Worm (Caenorhabditis elegans) whole organism, mixed stage, embryonic: ENCODE data around the gene ugt-34.

Source experiments
- bed-3 ChIP-seq: fragments of 200-800 bp; sonication (Bioruptor generic); optimal IDR thresholded peaks from 3 replicates; lab custom pipeline; 2018; ENCODE audit warnings: mild to moderate bottlenecking, missing genetic modification characterization, moderate library complexity, missing compliant biosample characterization
- blmp-1 ChIP-seq: fragments of 150-350 bp; optimal IDR thresholded peaks from 2 replicates; lab custom pipeline; 2014; ENCODE audit warnings: missing biosample characterization, missing genetic modification characterization
- ceh-39 ChIP-seq: fragments of 150-350 bp; optimal IDR thresholded peaks from 2 replicates; lab custom pipeline; 2014; ENCODE audit warnings: missing biosample characterization, missing genetic modification characterization
- ceh-83 ChIP-seq: fragments of 200-800 bp; sonication (Bioruptor generic); optimal IDR thresholded peaks from 2 replicates; lab custom pipeline; 2018; ENCODE audit warnings: mild to moderate bottlenecking, missing genetic modification characterization, missing compliant biosample characterization
- ces-1 ChIP-seq: fragments of 150-350 bp; optimal IDR thresholded peaks from 2 replicates; lab custom pipeline; 2014; ENCODE audit warnings: missing biosample characterization, missing genetic modification reagents, missing genetic modification characterization
- drap-1 ChIP-seq: fragments of 200-800 bp; sonication (Bioruptor generic); optimal IDR thresholded peaks from 3 replicates; lab custom pipeline; 2018; ENCODE audit warnings: mild to moderate bottlenecking, missing genetic modification characterization, missing compliant biosample characterization
- elt-1 ChIP-seq: sonication (generic microtip); optimal IDR thresholded peaks from 2 replicates; lab custom pipeline; 2017; ENCODE audit warnings: missing genetic modification characterization, mild to moderate bottlenecking, missing compliant biosample characterization, antibody characterized with exemption, moderate library complexity, borderline replicate concordance; ENCODE audit not compliant: insufficient read depth
- elt-3 ChIP-seq: fragments of 150-350 bp; optimal IDR thresholded peaks from 2 replicates; lab custom pipeline; 2014; ENCODE audit warnings: missing biosample characterization, missing genetic modification characterization
- flh-1 ChIP-seq: fragments of 200-800 bp; sonication (Bioruptor generic); optimal IDR thresholded peaks from 2 replicates; lab custom pipeline; 2018; ENCODE audit warnings: mild to moderate bottlenecking, missing genetic modification characterization, moderate library complexity, missing compliant biosample characterization
- ham-2 ChIP-seq: fragments of 200-800 bp; sonication (Bioruptor generic); optimal IDR thresholded peaks from 2 replicates; lab custom pipeline; 2018; ENCODE audit warnings: mild to moderate bottlenecking, missing genetic modification characterization, missing compliant biosample characterization
- hlh-1 ChIP-seq: fragments of 150-350 bp; optimal IDR thresholded peaks from 2 replicates; lab custom pipeline; 2014; ENCODE audit warnings: missing biosample characterization, missing genetic modification reagents, missing genetic modification characterization
- lin-13 ChIP-seq: fragments of 150-350 bp; optimal IDR thresholded peaks from 2 replicates; lab custom pipeline; 2014; ENCODE audit warnings: missing biosample characterization, missing genetic modification characterization
- lin-32 ChIP-seq: fragments of 200-800 bp; sonication (Bioruptor generic); optimal IDR thresholded peaks from 2 replicates; lab custom pipeline; 2018; ENCODE audit warnings: mild to moderate bottlenecking, missing genetic modification characterization, missing compliant biosample characterization
- lsy-2 ChIP-seq: fragments of 150-350 bp; optimal IDR thresholded peaks from 2 replicates; lab custom pipeline; 2014; ENCODE audit warnings: missing biosample characterization, missing genetic modification characterization
- mab-5 ChIP-seq: fragments of 150-350 bp; optimal IDR thresholded peaks from 2 replicates; lab custom pipeline; 2014; ENCODE audit warnings: missing biosample characterization, missing genetic modification characterization
- nhr-12 ChIP-seq: fragments of 150-350 bp; optimal IDR thresholded peaks from 2 replicates; lab custom pipeline; 2014; ENCODE audit warnings: missing biosample characterization, missing genetic modification characterization
- nhr-2 ChIP-seq: fragments of 150-350 bp; optimal IDR thresholded peaks from 2 replicates; lab custom pipeline; 2014; ENCODE audit warnings: missing biosample characterization, missing genetic modification characterization
- nhr-237 ChIP-seq: fragments of 150-350 bp; optimal IDR thresholded peaks from 2 replicates; lab custom pipeline; 2014; ENCODE audit warnings: missing biosample characterization, missing genetic modification characterization
- nhr-28 ChIP-seq: fragments of 150-350 bp; optimal IDR thresholded peaks from 2 replicates; lab custom pipeline; 2014; ENCODE audit warnings: missing biosample characterization, missing genetic modification characterization
- nhr-76 ChIP-seq: sonication (generic microtip); optimal IDR thresholded peaks from 2 replicates; lab custom pipeline; 2017; ENCODE audit warnings: missing biosample characterization, missing genetic modification characterization
- pha-4 ChIP-seq: fragments of 150-350 bp; optimal IDR thresholded peaks from 2 replicates; lab custom pipeline; 2018; ENCODE audit warnings: missing biosample characterization, missing genetic modification reagents, missing genetic modification characterization
- snpc-4 ChIP-seq: fragments of 150-350 bp; optimal IDR thresholded peaks from 2 replicates; lab custom pipeline; 2014; ENCODE audit warnings: missing biosample characterization, missing genetic modification characterization
- tbx-8 ChIP-seq: fragments of 200-800 bp; sonication (Bioruptor generic); optimal IDR thresholded peaks from 2 replicates; lab custom pipeline; 2018; ENCODE audit warnings: mild to moderate bottlenecking, missing genetic modification characterization, moderate library complexity, missing compliant biosample characterization
- unc-62 ChIP-seq: fragments of 150-350 bp; optimal IDR thresholded peaks from 2 replicates; lab custom pipeline; 2014; ENCODE audit warnings: missing biosample characterization, missing genetic modification reagents, missing genetic modification characterization
- zip-8 ChIP-seq: fragments of 150-350 bp; optimal IDR thresholded peaks from 2 replicates; lab custom pipeline; 2014; ENCODE audit warnings: missing biosample characterization, missing genetic modification characterization

ugt-34 gene

DNA sequence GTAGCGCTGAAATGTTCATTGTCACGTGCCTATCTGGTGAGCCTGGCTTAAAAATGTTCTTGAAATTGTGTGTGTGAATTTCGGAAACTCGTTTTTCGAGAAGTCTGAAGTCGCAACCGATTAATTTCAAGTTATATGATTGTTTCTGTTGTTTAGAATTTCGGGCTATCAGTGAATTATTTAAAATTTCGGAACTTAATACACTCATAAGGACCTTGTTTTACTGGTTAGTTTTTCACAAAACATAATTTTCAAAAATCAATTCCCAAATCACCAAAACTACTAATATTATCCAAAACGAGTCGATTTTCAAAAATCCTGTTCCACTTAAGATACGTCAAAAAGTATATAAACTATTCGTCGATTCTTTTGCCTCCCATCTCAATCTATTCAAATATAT lies 26.3 kb downstream of the ugt-34 start:
- no peak for TF ChIP-seq tbx-8 (GFP tag; lab: Kevin White, UChicago)
- no peak for TF ChIP-seq snpc-4 (tag; lab: Kevin White, UChicago)
- TF ChIP-seq ceh-83 (GFP tag; lab: Kevin White, UChicago): no peak
- no peak for TF ChIP-seq nhr-28
- no peak for TF ChIP-seq ceh-39
- no peak for TF ChIP-seq elt-3 (tag; lab: Kevin White, UChicago)
- TF ChIP-seq bed-3 (GFP tag; lab: Kevin White, UChicago): no peak
- TF ChIP-seq lin-13 (tag; lab: Kevin White, UChicago): no peak
- no peak for TF ChIP-seq elt-1
- TF ChIP-seq ces-1 (GFP tag; lab: Kevin White, UChicago): no peak
- no peak for TF ChIP-seq blmp-1 (tag; lab: Kevin White, UChicago)
- no peak for TF ChIP-seq flh-1 (GFP tag; lab: Kevin White, UChicago)
- TF ChIP-seq pha-4: no peak
- no peak for TF ChIP-seq nhr-2 (tag; lab: Kevin White, UChicago)
- TF ChIP-seq nhr-76 (tag; lab: Kevin White, UChicago): no peak
- no peak for TF ChIP-seq hlh-1 (tag; lab: Kevin White, UChicago)
- no peak for TF ChIP-seq lin-32 (GFP tag; lab: Kevin White, UChicago)
- TF ChIP-seq nhr-12 (tag; lab: Kevin White, UChicago): no peak
- no peak for TF ChIP-seq drap-1 (GFP tag; lab: Kevin White, UChicago)

DNA sequence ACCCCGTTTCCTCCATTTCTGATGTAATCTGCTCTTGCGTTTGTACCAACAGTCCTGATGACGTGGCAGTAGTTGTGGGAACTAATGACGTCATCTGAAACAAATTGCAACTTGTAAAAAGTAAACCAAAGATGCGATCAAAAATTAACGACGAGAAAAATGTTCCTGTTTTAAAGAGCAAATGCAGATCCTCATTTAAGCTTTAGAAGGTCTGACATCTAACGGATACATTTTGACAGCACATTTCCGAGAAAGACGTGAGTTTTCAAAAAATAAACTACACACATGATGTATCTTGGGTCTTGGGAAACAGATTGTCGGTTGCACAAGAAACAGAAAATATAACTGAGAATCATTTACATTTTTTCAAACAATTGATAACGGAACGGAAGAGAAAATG lies 41.3 kb downstream of the ugt-34 start, which contains the start of gene H09F14.1:
H09F14.1 (minus strand) TSS at position 101 of the 400 bp plus-strand sequence.
- TF ChIP-seq lin-13 (tag; lab: Kevin White, UChicago): no peak
- no peak for TF ChIP-seq mab-5 (tag; lab: Kevin White, UChicago)
- TF ChIP-seq zip-8: peak; percentile 19
- no peak for TF ChIP-seq ham-2 (GFP tag; lab: Kevin White, UChicago)
- TF ChIP-seq lsy-2: no peak
- no peak for TF ChIP-seq nhr-237 (tag; lab: Kevin White, UChicago)
- no peak for TF ChIP-seq unc-62 (GFP tag; lab: Kevin White, UChicago)
- TF ChIP-seq hlh-1 (tag; lab: Kevin White, UChicago): no peak
